Fruit fly (Drosophila melanogaster) whole organism, prepupa: ENCODE data around the gene CG9701.
A peak's percentile ranks its signal among the peaks of the same experiment; 100 is the strongest.

Experiments used
- CG10631 ChIP-seq: fragments of 200-800 bp; sonication (Bioruptor generic); optimal IDR thresholded peaks from 2 replicates; lab custom pipeline; 2016; ENCODE audit warnings: missing biosample characterization, missing genetic modification characterization
- CG10669 ChIP-seq: fragments of 200-800 bp; sonication (Bioruptor generic); optimal IDR thresholded peaks from 3 replicates; lab custom pipeline; 2018; ENCODE audit warnings: missing biosample characterization, mild to moderate bottlenecking, missing genetic modification characterization, moderate library complexity
- CG11294 ChIP-seq: fragments of 200-800 bp; sonication (Bioruptor generic); IDR thresholded peaks from 2 replicates; pipeline ENCODE4 v1.3.6; 2022; ENCODE audit warnings: missing biosample characterization, missing genetic modification characterization
- CG11762 ChIP-seq: fragments of 200-800 bp; sonication (Bioruptor generic); optimal IDR thresholded peaks from 3 replicates; lab custom pipeline; 2016; ENCODE audit warnings: missing biosample characterization, missing genetic modification characterization; ENCODE audit not compliant: insufficient read depth
- CG11902 ChIP-seq: fragments of 200-800 bp; sonication (Bioruptor generic); optimal IDR thresholded peaks from 3 replicates; lab custom pipeline; 2016; ENCODE audit warnings: missing biosample characterization, missing genetic modification characterization
- CG15336 ChIP-seq: fragments of 200-800 bp; sonication (Bioruptor generic); IDR thresholded peaks from 2 replicates; pipeline ENCODE4 v1.3.6; 2022; ENCODE audit warnings: missing biosample characterization, missing genetic modification characterization
- CG1621 ChIP-seq: fragments of 200-800 bp; sonication (Bioruptor generic); optimal IDR thresholded peaks from 3 replicates; lab custom pipeline; 2018; ENCODE audit warnings: missing biosample characterization, mild to moderate bottlenecking, missing genetic modification characterization
- CG3032 ChIP-seq: fragments of 200-800 bp; optimal IDR thresholded peaks from 2 replicates; lab custom pipeline; 2019; ENCODE audit warnings: missing biosample characterization, mild to moderate bottlenecking, missing genetic modification characterization, moderate library complexity
- CG34406 ChIP-seq: fragments of 200-800 bp; sonication (Bioruptor generic); optimal IDR thresholded peaks from 3 replicates; lab custom pipeline; 2016; ENCODE audit warnings: missing biosample characterization, missing genetic modification characterization
- CG3919 ChIP-seq: fragments of 200-800 bp; sonication (Bioruptor generic); optimal IDR thresholded peaks from 3 replicates; lab custom pipeline; 2016; ENCODE audit warnings: missing biosample characterization, missing genetic modification characterization
- CG4318 ChIP-seq: fragments of 200-800 bp; sonication (Bioruptor generic); optimal IDR thresholded peaks from 3 replicates; lab custom pipeline; 2017; ENCODE audit warnings: missing biosample characterization, mild to moderate bottlenecking, missing genetic modification characterization
- CG6163 ChIP-seq: fragments of 200-800 bp; sonication (Bioruptor generic); IDR thresholded peaks from 3 replicates; pipeline ENCODE4 v1.3.6; 2022; ENCODE audit warnings: missing biosample characterization, missing genetic modification characterization
- CG6808 ChIP-seq: fragments of 200-800 bp; sonication (Bioruptor generic); optimal IDR thresholded peaks from 3 replicates; lab custom pipeline; 2017; ENCODE audit warnings: missing biosample characterization, missing genetic modification characterization, mild to moderate bottlenecking, moderate library complexity, missing genetic modification reagents
- CG7368 ChIP-seq: fragments of 200-800 bp; sonication (Bioruptor generic); optimal IDR thresholded peaks from 3 replicates; lab custom pipeline; 2016; ENCODE audit warnings: missing biosample characterization, missing genetic modification characterization
- CG8319 ChIP-seq: fragments of 200-800 bp; sonication (Bioruptor generic); optimal IDR thresholded peaks from 3 replicates; lab custom pipeline; 2016; ENCODE audit warnings: missing biosample characterization, missing genetic modification characterization
- CG8632 ChIP-seq: fragments of 200-800 bp; sonication (Bioruptor generic); optimal IDR thresholded peaks from 3 replicates; lab custom pipeline; 2016; ENCODE audit warnings: missing biosample characterization, missing genetic modification characterization
- CG9139 ChIP-seq: fragments of 200-800 bp; sonication (Bioruptor generic); optimal IDR thresholded peaks from 3 replicates; lab custom pipeline; 2017; ENCODE audit warnings: missing biosample characterization, mild to moderate bottlenecking, missing genetic modification characterization
- Eip75B ChIP-seq: fragments of 200-800 bp; sonication (Bioruptor generic); optimal IDR thresholded peaks from 3 replicates; lab custom pipeline; 2016; ENCODE audit warnings: missing biosample characterization, missing genetic modification characterization
- Eip93F ChIP-seq: fragments of 200-800 bp; sonication (Bioruptor generic); optimal IDR thresholded peaks from 2 replicates; lab custom pipeline; 2016; ENCODE audit warnings: missing biosample characterization, mild to moderate bottlenecking, missing genetic modification characterization
- Ets96B ChIP-seq: fragments of 200-800 bp; optimal IDR thresholded peaks from 2 replicates; lab custom pipeline; 2019; ENCODE audit warnings: missing biosample characterization, mild to moderate bottlenecking, missing genetic modification characterization, moderate library complexity
- Gug ChIP-seq: fragments of 200-800 bp; sonication (Bioruptor generic); IDR thresholded peaks from 2 replicates; pipeline ENCODE4 v1.3.6; 2022; ENCODE audit warnings: missing biosample characterization, missing genetic modification characterization
- Hr38 ChIP-seq: sonication (Bioruptor generic); optimal IDR thresholded peaks from 2 replicates; lab custom pipeline; 2016; ENCODE audit warnings: missing biosample characterization, missing genetic modification characterization
- Hr39 ChIP-seq: fragments of 200-800 bp; sonication (Bioruptor generic); optimal IDR thresholded peaks from 2 replicates; lab custom pipeline; 2016; ENCODE audit warnings: missing biosample characterization, missing genetic modification characterization
- Hr4 ChIP-seq: fragments of 200-800 bp; sonication (Bioruptor generic); optimal IDR thresholded peaks from 3 replicates; lab custom pipeline; 2016; ENCODE audit warnings: missing biosample characterization, missing genetic modification characterization
- Lpt ChIP-seq: fragments of 200-800 bp; sonication (Bioruptor generic); optimal IDR thresholded peaks from 3 replicates; lab custom pipeline; 2016; ENCODE audit warnings: missing biosample characterization, missing genetic modification characterization
- Met ChIP-seq: fragments of 200-800 bp; sonication (Bioruptor generic); optimal IDR thresholded peaks from 3 replicates; lab custom pipeline; 2016; ENCODE audit warnings: missing biosample characterization, missing genetic modification characterization
- Sox102F ChIP-seq: fragments of 200-800 bp; sonication (Bioruptor generic); optimal IDR thresholded peaks from 2 replicates; lab custom pipeline; 2016; ENCODE audit warnings: missing biosample characterization, mild to moderate bottlenecking, missing genetic modification characterization
- Sox14 ChIP-seq: fragments of 200-800 bp; sonication (Bioruptor generic); optimal IDR thresholded peaks from 3 replicates; lab custom pipeline; 2016; ENCODE audit warnings: missing biosample characterization, missing genetic modification characterization
- achi ChIP-seq: fragments of 200-800 bp; sonication (Bioruptor generic); optimal IDR thresholded peaks from 3 replicates; lab custom pipeline; 2016; ENCODE audit warnings: missing biosample characterization, missing genetic modification characterization
- acj6 ChIP-seq: fragments of 200-800 bp; sonication (Bioruptor generic); optimal IDR thresholded peaks from 3 replicates; lab custom pipeline; 2016; ENCODE audit warnings: missing biosample characterization, missing genetic modification characterization
- cyc ChIP-seq: fragments of 200-800 bp; sonication (Bioruptor generic); optimal IDR thresholded peaks from 3 replicates; lab custom pipeline; 2016; ENCODE audit warnings: missing biosample characterization, missing genetic modification characterization
- dac ChIP-seq: fragments of 200-800 bp; sonication (Bioruptor generic); optimal IDR thresholded peaks from 2 replicates; lab custom pipeline; 2017; ENCODE audit warnings: missing biosample characterization, mild to moderate bottlenecking, missing genetic modification characterization
- dsx ChIP-seq: fragments of 200-800 bp; optimal IDR thresholded peaks from 3 replicates; lab custom pipeline; 2019; ENCODE audit warnings: missing biosample characterization, mild to moderate bottlenecking, missing genetic modification characterization, moderate library complexity; ENCODE audit not compliant: poor library complexity, severe bottlenecking
- eg ChIP-seq: fragments of 200-800 bp; sonication (Bioruptor generic); IDR thresholded peaks from 3 replicates; pipeline ENCODE4 v1.3.6; 2022; ENCODE audit warnings: missing biosample characterization, missing genetic modification characterization
- esn ChIP-seq: fragments of 200-800 bp; sonication (Bioruptor generic); optimal IDR thresholded peaks from 2 replicates; lab custom pipeline; 2016; ENCODE audit warnings: missing biosample characterization, mild to moderate bottlenecking, missing genetic modification characterization, moderate library complexity
- fd59A ChIP-seq: fragments of 200-800 bp; sonication (Bioruptor generic); optimal IDR thresholded peaks from 2 replicates; lab custom pipeline; 2017; ENCODE audit warnings: missing biosample characterization, mild to moderate bottlenecking, missing genetic modification characterization, missing genetic modification reagents
- lz ChIP-seq: fragments of 200-800 bp; sonication (Bioruptor generic); optimal IDR thresholded peaks from 3 replicates; lab custom pipeline; 2016; ENCODE audit warnings: missing biosample characterization, missing genetic modification characterization
- net ChIP-seq: fragments of 200-800 bp; sonication (Bioruptor generic); optimal IDR thresholded peaks from 3 replicates; lab custom pipeline; 2016; ENCODE audit warnings: missing biosample characterization, missing genetic modification characterization
- pdm3 ChIP-seq: fragments of 200-800 bp; sonication (Bioruptor generic); optimal IDR thresholded peaks from 3 replicates; lab custom pipeline; 2016; ENCODE audit warnings: missing biosample characterization, missing genetic modification characterization
- spab ChIP-seq: fragments of 200-800 bp; sonication (Bioruptor generic); optimal IDR thresholded peaks from 2 replicates; lab custom pipeline; 2017; ENCODE audit warnings: missing biosample characterization, mild to moderate bottlenecking, missing genetic modification characterization, missing genetic modification reagents
- svp ChIP-seq: fragments of 200-800 bp; sonication (Bioruptor generic); peaks from one replicate; lab custom pipeline; 2016; ENCODE audit warnings: missing biosample characterization, missing genetic modification characterization
- vri ChIP-seq: fragments of 200-800 bp; sonication (Bioruptor generic); optimal IDR thresholded peaks from 3 replicates; lab custom pipeline; 2016; ENCODE audit warnings: missing biosample characterization, mild to moderate bottlenecking, missing genetic modification characterization

Gene CG9701

dm6 chr3L:16752402-16753096 lies 19.2 kb downstream of the CG9701 start (continued):
- TF ChIP-seq lz (GFP tag; lab: Kevin White, UChicago) (peak; percentile 34), CG8319 (peak; percentile 5), dsx (GFP tag; lab: Kevin White, UChicago) (peak; percentile 27), Hr38 (GFP tag; lab: Kevin White, UChicago) (no peak), CG4318 (GFP tag; lab: Kevin White, UChicago) (peak; percentile 50), achi (GFP tag; lab: Kevin White, UChicago) (peak; percentile 76), cyc (GFP tag; lab: Kevin White, UChicago) (peak; percentile 46), CG11762 (GFP tag; lab: Kevin White, UChicago) (peak; percentile 63), Eip93F (no peak), pdm3 (GFP tag; lab: Kevin White, UChicago) (peak; percentile 63), CG6808 (GFP tag; lab: Kevin White, UChicago) (peak; percentile 62), esn (peak; percentile 36), CG9139 (peak; percentile 36), Met (peak; percentile 35), Hr39 (GFP tag; lab: Kevin White, UChicago) (peak; percentile 20), CG8632 (GFP tag; lab: Kevin White, UChicago) (peak; percentile 43), Eip75B (GFP tag; lab: Kevin White, UChicago) (peak; percentile 77), CG3919 (GFP tag; lab: Kevin White, UChicago) (peak; percentile 84), CG1621 (tag; lab: Kevin White, UChicago) (peak; percentile 60), Hr4 (GFP tag; lab: Kevin White, UChicago) (peak; percentile 70), CG11902 (peak; percentile 27), CG6163 (GFP tag; lab: Robert Waterston, UW) (peak; percentile 92), CG7368 (GFP tag; lab: Kevin White, UChicago) (peak; percentile 68), acj6 (GFP tag; lab: Kevin White, UChicago) (peak; percentile 71), dac (GFP tag; lab: Kevin White, UChicago) (peak; percentile 18), Lpt (GFP tag; lab: Kevin White, UChicago) (peak; percentile 77), Sox14 (peak; percentile 79), Ets96B (tag; lab: Kevin White, UChicago) (peak; percentile 69)

- TF ChIP-seq Eip75B (GFP tag; lab: Kevin White, UChicago): no peak
- TF ChIP-seq CG6808 (GFP tag; lab: Kevin White, UChicago): no peak
- no peak for TF ChIP-seq dac (GFP tag; lab: Kevin White, UChicago)
- no peak for TF ChIP-seq esn
- TF ChIP-seq Hr4 (GFP tag; lab: Kevin White, UChicago): no peak
- no peak for TF ChIP-seq CG1621 (tag; lab: Kevin White, UChicago)
- no peak for TF ChIP-seq eg (GFP tag; lab: Robert Waterston, UW)
- no peak for TF ChIP-seq vri
- no peak for TF ChIP-seq svp (GFP tag; lab: Kevin White, UChicago)
- no peak for TF ChIP-seq fd59A (GFP tag; lab: Kevin White, UChicago)
- TF ChIP-seq CG34406 (GFP tag; lab: Kevin White, UChicago): no peak
- no peak for TF ChIP-seq lz (GFP tag; lab: Kevin White, UChicago)
- TF ChIP-seq Lpt (GFP tag; lab: Kevin White, UChicago): no peak
- no peak for TF ChIP-seq CG4318 (GFP tag; lab: Kevin White, UChicago)
- TF ChIP-seq Sox14: no peak
- no peak for TF ChIP-seq CG15336 (GFP tag; lab: Robert Waterston, UW)
- TF ChIP-seq CG6163 (GFP tag; lab: Robert Waterston, UW): no peak
- no peak for TF ChIP-seq Gug (GFP tag; lab: Robert Waterston, UW)
Observed at dm6 chr3L:16755189-16755588, 21.8 kb downstream of the CG9701 start, which contains the start of gene CG42852. TSS of gene CG42852 (plus strand) at chr3L:16755489.

DNA sequence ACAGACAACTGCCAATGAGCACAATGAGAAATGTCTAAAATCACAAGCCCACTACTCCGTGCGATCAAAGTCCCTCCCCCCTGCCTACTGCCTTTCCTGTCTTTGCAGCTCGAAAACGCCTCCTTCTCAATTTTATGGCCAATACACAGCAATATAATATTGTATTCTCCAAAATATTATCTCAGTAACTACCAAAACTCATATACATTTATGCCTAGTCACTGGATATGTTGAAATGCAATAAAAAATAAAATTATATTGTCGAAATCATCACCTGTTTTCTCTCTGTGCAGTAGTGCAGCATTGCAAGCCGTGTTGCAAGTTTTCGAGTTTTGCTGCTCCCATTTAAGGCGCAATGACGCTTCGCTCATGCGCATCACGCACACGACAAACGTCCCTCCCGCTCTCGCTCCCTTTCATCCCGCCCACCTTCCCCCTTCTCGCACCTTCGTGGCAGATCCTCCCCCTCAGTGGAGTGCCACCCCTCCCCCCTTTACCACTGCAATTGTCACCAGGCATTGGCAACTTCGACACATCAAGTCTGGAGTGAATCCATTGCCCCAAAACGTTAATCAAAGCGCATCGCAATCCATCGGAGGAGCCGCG lies 25.3 kb downstream of the CG9701 start:
- TF ChIP-seq Lpt (GFP tag; lab: Kevin White, UChicago): peak; percentile 88
- peak; percentile 82 for TF ChIP-seq CG10631
- TF ChIP-seq CG9139: peak; percentile 89
- TF ChIP-seq Met: peak; percentile 75
- peak; percentile 86 for TF ChIP-seq dsx (GFP tag; lab: Kevin White, UChicago)
- TF ChIP-seq cyc (GFP tag; lab: Kevin White, UChicago): peak; percentile 80
- peak; percentile 63 for TF ChIP-seq net (GFP tag; lab: Kevin White, UChicago)
- peak; percentile 46 for TF ChIP-seq CG11294 (GFP tag; lab: Robert Waterston, UW)
- TF ChIP-seq CG10669 (GFP tag; lab: Kevin White, UChicago): peak; percentile 85
- TF ChIP-seq CG1621 (tag; lab: Kevin White, UChicago): peak; percentile 86
- peak; percentile 68 for TF ChIP-seq Hr39 (GFP tag; lab: Kevin White, UChicago)
- TF ChIP-seq Hr38 (GFP tag; lab: Kevin White, UChicago): no peak
- peak; percentile 68 for TF ChIP-seq CG7368 (GFP tag; lab: Kevin White, UChicago)
- TF ChIP-seq CG11762 (GFP tag; lab: Kevin White, UChicago): peak; percentile 74
- TF ChIP-seq Sox102F (GFP tag; lab: Kevin White, UChicago): peak; percentile 63
- TF ChIP-seq CG3919 (GFP tag; lab: Kevin White, UChicago): peak; percentile 84
- TF ChIP-seq dac (GFP tag; lab: Kevin White, UChicago): peak; percentile 65
- peak; percentile 81 for TF ChIP-seq Ets96B (tag; lab: Kevin White, UChicago)
- peak; percentile 79 for TF ChIP-seq achi (GFP tag; lab: Kevin White, UChicago)
- TF ChIP-seq CG3032 (tag; lab: Kevin White, UChicago): peak; percentile 83
- TF ChIP-seq spab (GFP tag; lab: Kevin White, UChicago): peak; percentile 78
- TF ChIP-seq svp (GFP tag; lab: Kevin White, UChicago): peak; percentile 94
